Fruit fly (Drosophila melanogaster): ENCODE results near the gene nAChRalpha6.

- TF ChIP-seq Clk (GFP tag; optimal IDR thresholded peaks at IDR 0.05) (no peak), CG5204 (GFP tag; optimal IDR thresholded peaks at IDR 0.05) (no peak)
These were observed 1.8 kb upstream of the nAChRalpha6 start, which contains the start of gene Fkbp59 for dm6 chr2L:9887856-9888269.

Data from whole organism, adult.